Fruit fly (Drosophila melanogaster): ENCODE results near the gene sc.

DNA sequence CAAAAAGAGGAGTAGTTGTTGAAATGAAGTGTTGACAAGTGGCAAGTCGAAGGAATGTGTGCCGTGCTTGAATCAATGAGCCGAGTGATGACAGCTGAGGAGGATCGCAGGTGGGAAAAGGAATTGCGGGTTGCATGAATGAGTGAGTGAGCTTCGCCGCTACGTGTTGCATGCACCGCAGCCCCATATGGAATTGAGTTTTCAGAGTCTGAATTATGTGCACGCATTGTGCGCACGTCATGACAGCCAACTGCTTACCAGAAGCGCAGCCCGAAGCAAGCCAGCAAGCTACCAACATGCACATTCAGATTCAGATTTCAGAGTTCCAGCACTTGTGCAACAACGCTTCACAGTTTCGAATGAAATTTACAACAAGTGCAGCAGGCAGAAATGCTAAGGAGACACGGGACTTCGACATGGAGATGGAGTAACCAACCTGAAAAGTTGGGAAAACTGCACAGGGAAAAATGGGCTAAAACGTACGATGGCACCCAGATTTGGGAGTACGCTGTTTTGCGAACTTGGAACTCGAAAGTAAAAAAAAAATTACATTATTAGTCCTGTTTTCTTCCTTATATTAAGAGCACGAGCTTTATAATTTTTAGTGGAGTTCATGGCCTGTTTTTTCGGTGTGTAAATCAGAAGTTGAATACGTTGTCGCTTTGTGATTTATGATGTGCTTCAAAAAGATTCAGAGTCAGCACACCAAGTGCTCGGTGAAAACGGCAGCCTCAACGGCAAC is 9.9 kb upstream of the sc start:
- TF ChIP-seq kay (GFP tag; ENCODE audit: borderline replicate concordance) (no peak), Mnt (GFP tag; optimal IDR thresholded peaks at IDR 0.05) (no peak), CG5204 (GFP tag; optimal IDR thresholded peaks at IDR 0.05) (no peak), Clk (GFP tag; optimal IDR thresholded peaks at IDR 0.05) (no peak)
